Fruit fly (Drosophila melanogaster) whole organism, adult: Measurements from ENCODE around the gene CG12182.

Source experiments
- CG11617 ChIP-seq: fragments of 200-800 bp; sonication (Bioruptor generic); optimal IDR thresholded peaks from 2 replicates; lab custom pipeline; 2017; ENCODE audit warnings: mild to moderate bottlenecking, missing biosample characterization, missing genetic modification reagents, missing genetic modification characterization
- CG12768 ChIP-seq: fragments of 200-800 bp; sonication (Bioruptor generic); optimal IDR thresholded peaks from 2 replicates; lab custom pipeline; 2017; ENCODE audit warnings: missing biosample characterization, missing genetic modification characterization, mild to moderate bottlenecking, moderate library complexity, missing genetic modification reagents
- CG14711 ChIP-seq: fragments of 200-800 bp; sonication (Bioruptor generic); optimal IDR thresholded peaks from 2 replicates; lab custom pipeline; 2018; ENCODE audit warnings: missing biosample characterization, mild to moderate bottlenecking, missing genetic modification characterization, moderate library complexity
- CG1620 ChIP-seq: fragments of 200-800 bp; sonication (Bioruptor generic); optimal IDR thresholded peaks from 2 replicates; lab custom pipeline; 2016; ENCODE audit warnings: missing biosample characterization, missing genetic modification characterization
- CG33017 ChIP-seq: fragments of 200-800 bp; sonication (Bioruptor generic); optimal IDR thresholded peaks from 2 replicates; lab custom pipeline; 2018; ENCODE audit warnings: missing biosample characterization, mild to moderate bottlenecking, missing genetic modification characterization, moderate library complexity
- CG5204 ChIP-seq: fragments of 200-800 bp; sonication (Bioruptor generic); optimal IDR thresholded peaks from 2 replicates; lab custom pipeline; 2016; ENCODE audit warnings: missing biosample characterization, missing genetic modification characterization
- CG7045 ChIP-seq: fragments of 200-800 bp; sonication (Bioruptor generic); optimal IDR thresholded peaks from 2 replicates; lab custom pipeline; 2017; ENCODE audit warnings: missing biosample characterization, mild to moderate bottlenecking, missing genetic modification characterization
- CG7101 ChIP-seq: fragments of 200-800 bp; sonication (Bioruptor generic); optimal IDR thresholded peaks from 2 replicates; lab custom pipeline; 2018; ENCODE audit warnings: missing biosample characterization, mild to moderate bottlenecking, missing genetic modification characterization, moderate library complexity
- Clk ChIP-seq: fragments of 200-800 bp; sonication (Bioruptor generic); optimal IDR thresholded peaks from 2 replicates; lab custom pipeline; 2017; ENCODE audit warnings: missing biosample characterization, missing genetic modification characterization
- Crg-1 ChIP-seq: fragments of 200-800 bp; sonication (Bioruptor generic); optimal IDR thresholded peaks from 2 replicates; lab custom pipeline; 2016; ENCODE audit warnings: missing biosample characterization, missing genetic modification characterization
- Hr96 ChIP-seq: fragments of 200-800 bp; sonication (Bioruptor generic); optimal IDR thresholded peaks from 2 replicates; lab custom pipeline; 2016; ENCODE audit warnings: missing biosample characterization, missing genetic modification characterization
- Mnt ChIP-seq: fragments of 200-800 bp; sonication (Bioruptor generic); optimal IDR thresholded peaks from 2 replicates; lab custom pipeline; 2016; ENCODE audit warnings: missing biosample characterization, mild to moderate bottlenecking, missing genetic modification characterization
- bab1 ChIP-seq: fragments of 200-800 bp; sonication (Bioruptor generic); optimal IDR thresholded peaks from 3 replicates; lab custom pipeline; 2019; ENCODE audit warnings: missing biosample characterization, mild to moderate bottlenecking, missing genetic modification characterization, moderate library complexity
- cic ChIP-seq: fragments of 200-800 bp; sonication (Bioruptor generic); optimal IDR thresholded peaks from 2 replicates; lab custom pipeline; 2017; ENCODE audit warnings: missing biosample characterization, mild to moderate bottlenecking, missing genetic modification characterization, moderate library complexity
- cnc ChIP-seq, 2 experiments: fragments of >200 bp; optimal IDR thresholded peaks; 2 replicates each; lab custom pipeline; 2017
- kay ChIP-seq: fragments of 200-800 bp; sonication (Bioruptor generic); peaks from one replicate; lab custom pipeline; 2016; ENCODE audit warnings: missing biosample characterization, missing genetic modification characterization, borderline replicate concordance
- ovo ChIP-seq: fragments of 200-800 bp; sonication (Bioruptor generic); optimal IDR thresholded peaks from 2 replicates; lab custom pipeline; 2016; ENCODE audit warnings: missing biosample characterization, missing genetic modification characterization
- pad ChIP-seq: fragments of 200-800 bp; sonication (Bioruptor generic); optimal IDR thresholded peaks from 3 replicates; lab custom pipeline; 2017; ENCODE audit warnings: missing biosample characterization, missing genetic modification characterization, mild to moderate bottlenecking, moderate library complexity, missing genetic modification reagents
- tj ChIP-seq: fragments of 200-800 bp; sonication (Bioruptor generic); optimal IDR thresholded peaks from 3 replicates; lab custom pipeline; 2017; ENCODE audit warnings: missing biosample characterization, mild to moderate bottlenecking, missing genetic modification characterization, moderate library complexity
- toe ChIP-seq: fragments of 200-800 bp; sonication (Bioruptor generic); optimal IDR thresholded peaks from 2 replicates; lab custom pipeline; 2016; ENCODE audit warnings: missing biosample characterization, missing genetic modification characterization

The CG12182 gene

dm6 chr3L:2634929-2635799 is 35.8 kb upstream of the CG12182 start:
- TF ChIP-seq CG14711 (tag; lab: Kevin White, UChicago) (peak; percentile 91), toe (GFP tag; lab: Kevin White, UChicago) (peak; percentile 67), bab1 (GFP tag; lab: Kevin White, UChicago) (peak; percentile 86), CG12768 (GFP tag; lab: Kevin White, UChicago) (peak; percentile 78), CG11617 (GFP tag; lab: Kevin White, UChicago) (peak; percentile 93), ovo (GFP tag; lab: Kevin White, UChicago) (peak; percentile 73), cnc (optimal IDR thresholded peaks at IDR 0.05; lab: Kevin White, UChicago) (peak in 1 of 2 experiments; percentile 13), tj (GFP tag; lab: Kevin White, UChicago) (peak; percentile 96), Clk (GFP tag; lab: Kevin White, UChicago) (peak; percentile 52), cic (peak; percentile 97), CG7101 (tag; lab: Kevin White, UChicago) (peak; percentile 86), Hr96 (peak; percentile 82), CG1620 (peak; percentile 77), CG7045 (GFP tag; lab: Kevin White, UChicago) (peak; percentile 78), Mnt (GFP tag; lab: Kevin White, UChicago) (peak; percentile 93), pad (GFP tag; lab: Kevin White, UChicago) (peak; percentile 80), CG33017 (tag; lab: Kevin White, UChicago) (peak; percentile 56), CG5204 (GFP tag; lab: Kevin White, UChicago) (peak; percentile 74), kay (GFP tag; lab: Kevin White, UChicago) (peak; percentile 49), Crg-1 (GFP tag; lab: Kevin White, UChicago) (peak; percentile 88)

dm6 chr3L:2632763-2633100 is 33.4 kb upstream of the CG12182 start:
- TF ChIP-seq tj (GFP tag; lab: Kevin White, UChicago) (peak; percentile 24), CG7101 (tag; lab: Kevin White, UChicago) (no peak), Mnt (GFP tag; lab: Kevin White, UChicago) (peak; percentile 8), kay (GFP tag; lab: Kevin White, UChicago) (no peak), CG11617 (GFP tag; lab: Kevin White, UChicago) (no peak), cic (peak; percentile 74)

- no peak for TF ChIP-seq cic
- no peak for TF ChIP-seq CG12768 (GFP tag; lab: Kevin White, UChicago)
- no peak for TF ChIP-seq pad (GFP tag; lab: Kevin White, UChicago)
- no peak for TF ChIP-seq Mnt (GFP tag; lab: Kevin White, UChicago)
- TF ChIP-seq CG33017 (tag; lab: Kevin White, UChicago) = no peak
- TF ChIP-seq Crg-1 (GFP tag; lab: Kevin White, UChicago) = no peak
- TF ChIP-seq CG5204 (GFP tag; lab: Kevin White, UChicago) = no peak
- no peak for TF ChIP-seq CG14711 (tag; lab: Kevin White, UChicago)
- TF ChIP-seq ovo (GFP tag; lab: Kevin White, UChicago) = no peak
- TF ChIP-seq CG7045 (GFP tag; lab: Kevin White, UChicago) = no peak
Measured at dm6 chr3L:2632048-2632762, 32.8 kb upstream of the CG12182 start.

dm6 chr3L:2631406-2631805 is 32.0 kb upstream of the CG12182 start, which contains the start of the genes CG42245 and MEP-1:
Gene CG42245, plus strand, starts transcription at chr3L:2631715.
Gene MEP-1, plus strand, starts transcription at chr3L:2631715.
- TF ChIP-seq Mnt (GFP tag; lab: Kevin White, UChicago) = peak; percentile 66
- no peak for TF ChIP-seq tj (GFP tag; lab: Kevin White, UChicago)
- TF ChIP-seq toe (GFP tag; lab: Kevin White, UChicago) = peak; percentile 78
- TF ChIP-seq CG7101 (tag; lab: Kevin White, UChicago) = peak; percentile 67
- TF ChIP-seq Hr96 = peak; percentile 65
- TF ChIP-seq CG5204 (GFP tag; lab: Kevin White, UChicago) = peak; percentile 61
- peak; percentile 17 for TF ChIP-seq CG12768 (GFP tag; lab: Kevin White, UChicago)
- no peak for TF ChIP-seq cic
- peak; percentile 64 for TF ChIP-seq CG14711 (tag; lab: Kevin White, UChicago)
- peak; percentile 59 for TF ChIP-seq CG33017 (tag; lab: Kevin White, UChicago)
- no peak for TF ChIP-seq cnc (optimal IDR thresholded peaks at IDR 0.05; lab: Kevin White, UChicago)
- peak; percentile 70 for TF ChIP-seq CG1620
- peak; percentile 45 for TF ChIP-seq CG7045 (GFP tag; lab: Kevin White, UChicago)
- TF ChIP-seq CG11617 (GFP tag; lab: Kevin White, UChicago) = peak; percentile 51
- TF ChIP-seq kay (GFP tag; lab: Kevin White, UChicago) = no peak
- peak; percentile 53 for TF ChIP-seq Crg-1 (GFP tag; lab: Kevin White, UChicago)
- TF ChIP-seq bab1 (GFP tag; lab: Kevin White, UChicago) = peak; percentile 22
- peak; percentile 37 for TF ChIP-seq Clk (GFP tag; lab: Kevin White, UChicago)
- peak; percentile 24 for TF ChIP-seq ovo (GFP tag; lab: Kevin White, UChicago)
- peak; percentile 52 for TF ChIP-seq pad (GFP tag; lab: Kevin White, UChicago)

dm6 chr3L:2629964-2630363 is 30.6 kb upstream of the CG12182 start, which contains the start of gene Pxn:
Gene Pxn, minus strand, starts transcription at chr3L:2630064.
- TF ChIP-seq cic (no peak), tj (GFP tag; lab: Kevin White, UChicago) (no peak), toe (GFP tag; lab: Kevin White, UChicago) (no peak), Crg-1 (GFP tag; lab: Kevin White, UChicago) (no peak), Hr96 (no peak), pad (GFP tag; lab: Kevin White, UChicago) (no peak), Mnt (GFP tag; lab: Kevin White, UChicago) (no peak), ovo (GFP tag; lab: Kevin White, UChicago) (no peak), CG7045 (GFP tag; lab: Kevin White, UChicago) (no peak), CG1620 (no peak), CG33017 (tag; lab: Kevin White, UChicago) (no peak)
